Fruit fly (Drosophila melanogaster): ENCODE data around the gene CG13727.

DNA sequence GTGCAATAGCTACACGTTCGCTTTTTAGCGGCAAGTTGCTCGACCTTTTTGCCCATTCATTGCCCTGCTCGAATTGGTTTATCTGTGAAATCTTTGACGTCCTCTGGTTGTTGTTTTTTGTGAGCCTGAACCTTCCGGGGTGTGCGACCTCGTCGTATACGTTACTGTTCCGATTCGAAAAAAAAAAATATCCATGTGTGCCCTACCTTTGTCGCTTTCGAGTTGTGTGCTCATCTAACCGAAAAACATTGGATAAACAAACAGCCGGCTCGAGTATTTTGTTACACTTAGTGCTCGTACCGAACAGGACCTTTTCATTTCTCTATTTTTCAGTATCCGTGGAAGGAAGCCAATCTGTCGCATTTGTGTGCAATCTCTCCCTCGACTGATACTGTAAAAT, 22.9 kb upstream of the CG13727 start:
- TF ChIP-seq psq (optimal IDR thresholded peaks at IDR 0.05) (no peak), h (optimal IDR thresholded peaks at IDR 0.05) (no peak), Sin3A (optimal IDR thresholded peaks at IDR 0.05) (no peak), insv (optimal IDR thresholded peaks at IDR 0.05) (no peak), ttk (optimal IDR thresholded peaks at IDR 0.05) (no peak)

All from Kc167 (cell line).